Fruit fly (Drosophila melanogaster) whole organism, prepupa: Measurements from ENCODE around the gene CG32032.

Source experiments
- CG16779 ChIP-seq: fragments of 200-800 bp; sonication (Bioruptor generic); optimal IDR thresholded peaks from 3 replicates; lab custom pipeline; 2017; ENCODE audit warnings: missing biosample characterization, mild to moderate bottlenecking, missing genetic modification characterization
- CG6163 ChIP-seq: fragments of 200-800 bp; sonication (Bioruptor generic); IDR thresholded peaks from 3 replicates; pipeline ENCODE4 v1.3.6; 2022; ENCODE audit warnings: missing biosample characterization, missing genetic modification characterization
- CG8319 ChIP-seq: fragments of 200-800 bp; sonication (Bioruptor generic); optimal IDR thresholded peaks from 3 replicates; lab custom pipeline; 2016; ENCODE audit warnings: missing biosample characterization, missing genetic modification characterization
- Sox14 ChIP-seq: fragments of 200-800 bp; sonication (Bioruptor generic); optimal IDR thresholded peaks from 3 replicates; lab custom pipeline; 2016; ENCODE audit warnings: missing biosample characterization, missing genetic modification characterization
- cyc ChIP-seq: fragments of 200-800 bp; sonication (Bioruptor generic); optimal IDR thresholded peaks from 3 replicates; lab custom pipeline; 2016; ENCODE audit warnings: missing biosample characterization, missing genetic modification characterization
- eg ChIP-seq: fragments of 200-800 bp; sonication (Bioruptor generic); IDR thresholded peaks from 3 replicates; pipeline ENCODE4 v1.3.6; 2022; ENCODE audit warnings: missing biosample characterization, missing genetic modification characterization
- pdm3 ChIP-seq: fragments of 200-800 bp; sonication (Bioruptor generic); optimal IDR thresholded peaks from 3 replicates; lab custom pipeline; 2016; ENCODE audit warnings: missing biosample characterization, missing genetic modification characterization

DNA sequence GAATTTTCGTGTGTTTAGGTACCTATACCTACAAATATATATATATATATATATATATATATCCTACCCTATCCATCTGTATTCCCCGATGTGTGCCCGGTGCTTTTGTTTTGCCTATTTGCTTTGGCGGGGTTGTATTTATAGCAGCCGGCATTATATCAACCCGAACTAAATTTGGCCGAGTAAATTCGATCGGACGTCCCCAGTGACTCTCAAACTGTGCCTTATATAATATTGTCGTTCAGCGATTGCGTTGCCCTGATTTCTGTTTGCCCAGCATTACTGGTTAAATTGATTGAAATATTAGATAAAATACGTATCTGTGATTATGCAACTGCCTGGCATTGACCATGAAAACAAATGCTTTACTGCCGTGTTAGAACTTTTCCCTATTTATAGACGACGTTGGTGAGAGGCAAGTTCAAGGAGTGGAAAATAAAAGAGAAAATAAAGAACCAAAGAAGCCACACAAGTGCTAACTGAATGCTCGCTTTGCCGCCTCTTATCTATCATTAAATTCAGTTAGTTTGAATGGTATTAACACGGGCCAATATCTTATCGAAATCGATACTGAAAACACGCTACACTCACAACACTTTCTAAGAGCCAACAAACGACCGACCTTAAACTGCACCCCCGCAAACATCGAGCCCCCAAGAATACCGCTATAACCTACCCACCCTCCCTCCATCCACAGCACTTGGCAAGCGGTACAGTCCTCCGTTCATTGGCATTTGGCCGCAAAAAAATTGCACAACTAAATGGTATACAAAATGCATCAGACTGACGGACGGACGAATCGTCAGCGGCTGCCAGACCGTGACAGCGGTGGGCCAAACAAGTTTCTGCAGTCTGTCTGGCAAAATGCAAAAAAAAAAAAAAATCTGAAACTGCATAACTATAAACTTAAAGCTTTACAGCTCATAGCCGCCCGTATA, 36.7 kb upstream of the CG32032 start:
- TF ChIP-seq CG8319 (GFP tag; lab: Kevin White, UChicago) (no peak), cyc (GFP tag; lab: Kevin White, UChicago) (no peak), CG16779 (tag; lab: Kevin White, UChicago) (no peak), Sox14 (no peak), CG6163 (GFP tag; lab: Robert Waterston, UW) (0 out of 3 replicates have a peak, but pooled peaks have one; percentile 16), pdm3 (no peak), eg (no peak)
